Worm (Caenorhabditis elegans): ENCODE measurements around the gene lev-9.
A peak's percentile ranks its signal among the peaks of the same experiment; 100 is the strongest.

The lev-9 gene

ce11 chrX:6292143-6292542, 611 bp upstream of the lev-9 start (continued):
- TF ChIP-seq nhr-71 (tag; optimal IDR thresholded peaks at IDR 0.05) (peak; percentile 62), aly-2 (tag; optimal IDR thresholded peaks at IDR 0.05) (no peak), lir-3 (tag; optimal IDR thresholded peaks at IDR 0.05; ENCODE audit: poor library complexity) (no peak), hlh-17 (GFP tag; optimal IDR thresholded peaks at IDR 0.05; ENCODE audit: borderline replicate concordance) (no peak), dpl-1 (GFP tag; optimal IDR thresholded peaks at IDR 0.05) (no peak), unc-62 (GFP tag; optimal IDR thresholded peaks at IDR 0.05) (no peak), nhr-77 (tag; optimal IDR thresholded peaks at IDR 0.05) (no peak), lin-39 (tag; optimal IDR thresholded peaks at IDR 0.05) (no peak), ama-1 (optimal IDR thresholded peaks at IDR 0.05) (no peak), nhr-11 (tag; optimal IDR thresholded peaks at IDR 0.05) (no peak), C16A3.4 (tag; optimal IDR thresholded peaks at IDR 0.05) (peak; percentile 36), efl-3 (GFP tag; optimal IDR thresholded peaks at IDR 0.05) (no peak), C34B4.2 (tag; optimal IDR thresholded peaks at IDR 0.05) (no peak), pax-3 (tag; optimal IDR thresholded peaks at IDR 0.05) (no peak), lin-13 (GFP tag; optimal IDR thresholded peaks at IDR 0.05) (no peak), pag-3 (tag; optimal IDR thresholded peaks at IDR 0.05; ENCODE audit: borderline replicate concordance, insufficient read depth) (no peak), lsy-2 (tag; optimal IDR thresholded peaks at IDR 0.05) (peak; percentile 7 to 40), ets-5 (GFP tag; IDR thresholded peaks at IDR 0.05) (no peak), Y116A8C.19 (tag; optimal IDR thresholded peaks at IDR 0.05; ENCODE audit: borderline replicate concordance) (no peak), unc-86 (tag; optimal IDR thresholded peaks at IDR 0.05) (no peak), jun-1 (tag; optimal IDR thresholded peaks at IDR 0.05) (peak; percentile 14), F16B12.6 (tag; optimal IDR thresholded peaks at IDR 0.05) (no peak), tlp-1 (tag; optimal IDR thresholded peaks at IDR 0.05) (no peak), lin-14 (GFP tag; optimal IDR thresholded peaks at IDR 0.05) (peak; percentile 46), egl-13 (tag; optimal IDR thresholded peaks at IDR 0.05) (peak; percentile 31), egl-27 (tag; optimal IDR thresholded peaks at IDR 0.05) (no peak), aha-1 (tag; optimal IDR thresholded peaks at IDR 0.05) (no peak), unc-130 (tag; optimal IDR thresholded peaks at IDR 0.05) (peak; percentile 19), mab-9 (GFP tag; IDR thresholded peaks at IDR 0.05) (no peak), nhr-20 (tag; optimal IDR thresholded peaks at IDR 0.05) (peak; percentile 39), mep-1 (tag; optimal IDR thresholded peaks at IDR 0.05) (peak; percentile 62), nhr-47 (tag; optimal IDR thresholded peaks at IDR 0.05) (peak; percentile 75), dsc-1 (tag; optimal IDR thresholded peaks at IDR 0.05) (peak; percentile 59), nhr-237 (tag; optimal IDR thresholded peaks at IDR 0.05) (no peak), blmp-1 (tag; optimal IDR thresholded peaks at IDR 0.05) (no peak), xbp-1 (tag; optimal IDR thresholded peaks at IDR 0.05) (peak; percentile 53), mdl-1 (tag; optimal IDR thresholded peaks at IDR 0.05) (peak in 1 of 2 experiments; percentile 43), lin-15B (tag; optimal IDR thresholded peaks at IDR 0.05) (no peak), fkh-4 (tag; optimal IDR thresholded peaks at IDR 0.05; ENCODE audit: borderline replicate concordance) (no peak), ztf-11 (tag; optimal IDR thresholded peaks at IDR 0.05) (peak in 1 of 2 experiments; percentile 13), isw-1 (GFP tag; IDR thresholded peaks at IDR 0.05) (no peak), ceh-90 (tag; optimal IDR thresholded peaks at IDR 0.05) (no peak), ceh-63 (GFP tag; optimal IDR thresholded peaks at IDR 0.05) (no peak), snpc-4 (tag; optimal IDR thresholded peaks at IDR 0.05) (no peak), grh-1 (GFP tag; IDR thresholded peaks at IDR 0.05) (0 out of 2 replicates have a peak, but pooled peaks have one; percentile 37), vab-15 (tag; optimal IDR thresholded peaks at IDR 0.05) (no peak), nhr-12 (tag; optimal IDR thresholded peaks at IDR 0.05) (no peak), ces-1 (GFP tag; optimal IDR thresholded peaks at IDR 0.05) (no peak), zag-1 (tag; optimal IDR thresholded peaks at IDR 0.05) (no peak), nhr-76 (tag; optimal IDR thresholded peaks at IDR 0.05) (no peak)

Data from whole organism, L1 larva.